Fruit fly (Drosophila melanogaster) whole organism, wandering third instar larva: Measurements from ENCODE around the gene Sik2.

Experiments used
- Abd-B ChIP-seq: fragments of >200 bp; optimal IDR thresholded peaks from 2 replicates; lab custom pipeline; 2017; ENCODE audit warnings: missing biosample characterization, missing genetic modification characterization
- CG9705 ChIP-seq: fragments of 200-800 bp; sonication (Bioruptor generic); optimal IDR thresholded peaks from 2 replicates; lab custom pipeline; 2018; ENCODE audit warnings: missing biosample characterization, mild to moderate bottlenecking, missing genetic modification characterization
- Dfd ChIP-seq: fragments of >200 bp; optimal IDR thresholded peaks from 2 replicates; lab custom pipeline; 2017; ENCODE audit warnings: missing biosample characterization, missing genetic modification characterization
- Dif ChIP-seq: fragments of 200-275, 200-300 bp; sonication (Bioruptor generic); optimal IDR thresholded peaks from 2 replicates; lab custom pipeline; 2018; ENCODE audit warnings: missing biosample characterization, missing genetic modification characterization; ENCODE audit not compliant: partially characterized antibody
- GATAd ChIP-seq: sonication (Bioruptor generic); optimal IDR thresholded peaks from 2 replicates; lab custom pipeline; 2016; ENCODE audit warnings: missing biosample characterization, missing genetic modification characterization
- HLH106 ChIP-seq: fragments of 200-800 bp; optimal IDR thresholded peaks from 3 replicates; lab custom pipeline; 2019; ENCODE audit warnings: missing biosample characterization, mild to moderate bottlenecking, missing genetic modification characterization, moderate library complexity
- Hnf4 ChIP-seq: fragments of 200-800 bp; sonication (Bioruptor generic); optimal IDR thresholded peaks from 2 replicates; lab custom pipeline; 2016; ENCODE audit warnings: missing biosample characterization, mild to moderate bottlenecking, missing genetic modification characterization
- Hr78 ChIP-seq: fragments of >200 bp; optimal IDR thresholded peaks from 2 replicates; lab custom pipeline; 2017; ENCODE audit warnings: missing biosample characterization, missing genetic modification characterization
- Hr83 ChIP-seq: fragments of 200-300 bp; sonication (Bioruptor generic); optimal IDR thresholded peaks from 2 replicates; lab custom pipeline; 2016; ENCODE audit warnings: missing biosample characterization, mild to moderate bottlenecking, missing genetic modification characterization, moderate library complexity; ENCODE audit not compliant: poor library complexity, severe bottlenecking
- Jra ChIP-seq: sonication (Bioruptor generic); optimal IDR thresholded peaks from 2 replicates; lab custom pipeline; 2016; ENCODE audit warnings: missing biosample characterization, missing genetic modification characterization
- Myc ChIP-seq: fragments of >200 bp; optimal IDR thresholded peaks from 2 replicates; lab custom pipeline; 2017
- N ChIP-seq: fragments of >200 bp; optimal IDR thresholded peaks from 2 replicates; lab custom pipeline; 2018; ENCODE audit warnings: missing biosample characterization, missing external identifiers, missing genetic modification characterization
- OdsH ChIP-seq: fragments of 200-800 bp; sonication (Bioruptor generic); optimal IDR thresholded peaks from 2 replicates; lab custom pipeline; 2016; ENCODE audit warnings: missing biosample characterization, mild to moderate bottlenecking, missing genetic modification characterization
- Rel ChIP-seq, 2 experiments: fragments of 200-800 bp; sonication (Bioruptor generic) in 1 of 2; optimal IDR thresholded peaks; 2 replicates in 1 of 2; 3 replicates in 1 of 2; lab custom pipeline; 2016 to 2019; ENCODE audit warnings: mild to moderate bottlenecking in 2 of 2, missing biosample characterization in 2 of 2, missing genetic modification characterization in 2 of 2, moderate library complexity in 1 of 2
- Sp1 ChIP-seq: fragments of 200-800 bp; sonication (Bioruptor generic); optimal IDR thresholded peaks from 3 replicates; lab custom pipeline; 2019; ENCODE audit warnings: missing biosample characterization, mild to moderate bottlenecking, missing genetic modification characterization, moderate library complexity
- Vsx2 ChIP-seq: fragments of 200-300, 225-300 bp; sonication (Bioruptor generic); optimal IDR thresholded peaks from 2 replicates; lab custom pipeline; 2018; ENCODE audit warnings: missing biosample characterization, missing genetic modification characterization; ENCODE audit not compliant: partially characterized antibody
- br ChIP-seq: fragments of 200-800 bp; sonication (Bioruptor generic); optimal IDR thresholded peaks from 2 replicates; lab custom pipeline; 2016; ENCODE audit warnings: missing biosample characterization, missing genetic modification characterization
- brk ChIP-seq: fragments of 200-800 bp; sonication (Bioruptor generic); optimal IDR thresholded peaks from 2 replicates; lab custom pipeline; 2016; ENCODE audit warnings: missing biosample characterization, mild to moderate bottlenecking, missing genetic modification characterization
- dl ChIP-seq, 2 experiments: fragments of 175-275, 200-275 bp in 1 of 2; fragments of 200-275 bp in 1 of 2; sonication (Bioruptor generic); optimal IDR thresholded peaks; lab custom pipeline; 2018; ENCODE audit warnings: mild to moderate bottlenecking in 2 of 2, missing biosample characterization in 2 of 2, missing genetic modification characterization in 2 of 2, moderate library complexity in 2 of 2; ENCODE audit not compliant: partially characterized antibody in 2 of 2, insufficient read depth in 1 of 2
- dmrt93B ChIP-seq: fragments of 200-800 bp; sonication (Bioruptor generic); optimal IDR thresholded peaks from 2 replicates; lab custom pipeline; 2018; ENCODE audit warnings: missing biosample characterization, mild to moderate bottlenecking, missing genetic modification characterization
- ey ChIP-seq: fragments of 200-800 bp; sonication (Bioruptor generic); optimal IDR thresholded peaks from 2 replicates; lab custom pipeline; 2016; ENCODE audit warnings: missing biosample characterization, missing genetic modification characterization
- foxo ChIP-seq, 2 experiments: fragments of 200-800 bp; sonication (Bioruptor generic); optimal IDR thresholded peaks; 2 replicates in 1 of 2; 3 replicates in 1 of 2; lab custom pipeline; 2016 to 2017; ENCODE audit warnings: missing biosample characterization in 2 of 2, missing genetic modification characterization in 2 of 2
- fru ChIP-seq: fragments of 200-800 bp; sonication (Bioruptor generic); optimal IDR thresholded peaks from 3 replicates; lab custom pipeline; 2016; ENCODE audit warnings: missing biosample characterization, mild to moderate bottlenecking, missing genetic modification characterization
- h ChIP-seq: fragments of 200-800 bp; sonication (Bioruptor generic); optimal IDR thresholded peaks from 3 replicates; lab custom pipeline; 2016; ENCODE audit warnings: missing biosample characterization, mild to moderate bottlenecking, missing genetic modification characterization
- jim ChIP-seq: fragments of 175-275, 200-325 bp; sonication (Bioruptor generic); optimal IDR thresholded peaks from 2 replicates; lab custom pipeline; 2016; ENCODE audit warnings: missing biosample characterization, mild to moderate bottlenecking, missing genetic modification characterization
- lola ChIP-seq: fragments of >200 bp; optimal IDR thresholded peaks from 2 replicates; lab custom pipeline; 2017; ENCODE audit warnings: missing biosample characterization, missing genetic modification characterization
- psq ChIP-seq: fragments of 200-800 bp; sonication (Bioruptor generic); optimal IDR thresholded peaks from 3 replicates; lab custom pipeline; 2017; ENCODE audit warnings: missing biosample characterization, mild to moderate bottlenecking, missing genetic modification characterization, moderate library complexity
- rgr ChIP-seq: fragments of 200-800 bp; sonication (Bioruptor generic); optimal IDR thresholded peaks from 3 replicates; lab custom pipeline; 2016; ENCODE audit warnings: missing biosample characterization, mild to moderate bottlenecking, missing genetic modification characterization
- sage ChIP-seq: fragments of 200-800 bp; sonication (Bioruptor generic); optimal IDR thresholded peaks from 2 replicates; lab custom pipeline; 2016; ENCODE audit warnings: missing biosample characterization, mild to moderate bottlenecking, missing genetic modification characterization
- sv ChIP-seq: fragments of 200-800 bp; sonication (Bioruptor generic); optimal IDR thresholded peaks from 3 replicates; lab custom pipeline; 2016; ENCODE audit warnings: missing biosample characterization, missing genetic modification characterization
- tai ChIP-seq: sonication (Bioruptor generic); optimal IDR thresholded peaks from 2 replicates; lab custom pipeline; 2016; ENCODE audit warnings: missing biosample characterization, missing genetic modification characterization
- usp ChIP-seq: fragments of >200 bp; optimal IDR thresholded peaks from 2 replicates; lab custom pipeline; 2017; ENCODE audit warnings: missing biosample characterization, missing genetic modification characterization

Gene Sik2

DNA sequence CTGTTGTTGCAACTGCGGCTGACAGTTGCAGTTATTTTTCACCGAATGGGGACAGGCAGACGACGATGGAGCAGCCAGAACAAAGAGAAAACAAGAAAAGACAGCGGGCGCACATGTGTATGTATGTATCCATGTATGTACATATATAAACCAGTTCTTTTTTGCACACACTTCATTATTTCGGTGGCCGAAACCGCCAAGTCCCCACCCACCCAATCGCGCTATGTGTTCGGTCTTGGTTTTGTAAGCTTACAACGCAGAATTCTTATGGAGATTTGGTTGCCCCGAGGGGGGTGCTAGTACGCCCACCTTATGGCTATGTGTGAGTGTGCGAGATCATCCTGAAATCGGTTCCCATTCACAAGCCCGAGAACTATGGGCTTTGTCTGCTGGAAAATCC lies 30.4 kb downstream of the Sik2 start:
- TF ChIP-seq fru (GFP tag; lab: Kevin White, UChicago) (no peak), HLH106 (tag; lab: Kevin White, UChicago) (no peak), CG9705 (GFP tag; lab: Kevin White, UChicago) (no peak), Dfd (GFP tag; lab: Kevin White, UChicago) (no peak), jim (GFP tag; lab: Kevin White, UChicago) (no peak), N (GFP tag; lab: Kevin White, UChicago) (no peak), brk (no peak), usp (GFP tag; lab: Kevin White, UChicago) (no peak), tai (GFP tag; lab: Kevin White, UChicago) (no peak)

DNA sequence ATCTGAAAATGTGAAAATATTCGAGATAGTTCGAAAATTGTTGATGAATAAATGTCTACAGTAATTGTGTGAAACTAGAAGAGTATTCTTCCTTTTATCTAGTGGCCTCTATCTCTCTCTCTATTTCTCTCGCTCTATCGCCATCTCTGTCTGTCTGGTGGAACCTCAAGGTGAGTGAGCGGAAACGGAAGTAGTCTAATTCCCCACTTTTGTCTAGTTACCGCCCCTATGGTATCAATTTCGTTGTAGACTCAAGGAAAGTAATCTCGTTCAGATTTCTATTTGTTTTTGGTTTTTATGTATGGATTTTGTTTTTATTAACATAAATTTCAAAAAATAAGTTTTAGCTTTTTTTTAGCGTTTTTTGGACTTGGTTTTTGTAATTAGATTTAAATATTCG lies 36.9 kb downstream of the Sik2 start:
- TF ChIP-seq sv (GFP tag; lab: Kevin White, UChicago) (no peak), CG9705 (GFP tag; lab: Kevin White, UChicago) (no peak), br (GFP tag; lab: Kevin White, UChicago) (no peak), Hnf4 (GFP tag; lab: Kevin White, UChicago) (no peak), HLH106 (tag; lab: Kevin White, UChicago) (no peak), Rel (GFP tag; optimal IDR thresholded peaks at IDR 0.05; lab: Kevin White, UChicago) (no peak), Rel (tag; optimal IDR thresholded peaks at IDR 0.05; lab: Kevin White, UChicago) (no peak), rgr (GFP tag; lab: Kevin White, UChicago) (no peak)
- TF ChIP-seq, all 38 proteins: peak for 0

DNA sequence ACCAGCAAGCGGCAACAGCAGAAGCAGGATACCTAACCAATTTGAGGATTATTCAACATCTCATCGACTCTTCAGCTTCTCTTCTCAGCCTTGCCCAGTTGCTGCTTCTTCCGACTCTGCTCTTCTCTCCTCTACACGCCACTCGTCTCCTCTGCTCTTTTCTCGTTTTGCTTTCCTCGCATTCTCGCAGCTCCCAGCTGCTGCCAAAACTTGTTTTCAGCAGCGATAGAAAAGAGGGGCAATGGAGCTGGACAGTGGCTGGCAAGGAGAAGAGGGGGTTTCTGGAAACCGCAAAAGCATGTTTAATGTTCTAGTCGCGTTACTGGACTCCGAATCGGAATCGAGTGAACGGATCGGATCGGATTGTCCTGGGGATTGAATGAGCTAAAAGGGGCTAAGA lies 48.4 kb downstream of the Sik2 start:
- TF ChIP-seq Dif (peak; percentile 68), lola (GFP tag; lab: Kevin White, UChicago) (no peak), psq (GFP tag; lab: Kevin White, UChicago) (peak; percentile 2)

DNA sequence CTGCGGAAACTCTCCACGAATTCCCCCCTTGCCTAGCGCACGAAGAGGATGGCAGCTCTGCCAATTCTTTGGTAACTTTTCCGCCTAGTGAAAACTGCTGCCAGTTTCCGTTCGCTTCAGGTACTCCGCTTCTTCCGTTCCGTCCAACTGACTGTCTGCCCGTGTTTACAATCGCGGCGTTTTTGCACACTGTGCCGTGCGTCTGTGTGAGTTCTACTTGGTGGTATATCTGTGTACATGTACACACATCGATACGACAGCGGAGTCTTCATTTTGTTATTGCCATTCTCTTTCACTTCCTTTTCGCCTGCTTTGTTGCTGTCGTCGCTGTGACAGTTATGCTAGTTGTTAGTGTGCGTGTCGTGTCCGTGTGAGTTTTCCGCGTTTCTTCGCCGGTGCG lies 48.9 kb downstream of the Sik2 start:
- peak in 1 of 2 experiments; percentile 47 for TF ChIP-seq dl (GFP tag; optimal IDR thresholded peaks at IDR 0.05; lab: Kevin White, UChicago; ENCODE audit: insufficient read depth in 1 of 2, partially characterized antibody in 2 of 2)
- peak; percentile 67 for TF ChIP-seq dmrt93B (GFP tag; lab: Kevin White, UChicago)
- TF ChIP-seq jim (GFP tag; lab: Kevin White, UChicago) = no peak
- no peak for TF ChIP-seq Hr78 (GFP tag; lab: Kevin White, UChicago)
- TF ChIP-seq CG9705 (GFP tag; lab: Kevin White, UChicago) = peak; percentile 77
- peak; percentile 67 for TF ChIP-seq HLH106 (tag; lab: Kevin White, UChicago)
- peak; percentile 24 for TF ChIP-seq Abd-B (GFP tag; lab: Kevin White, UChicago)
- peak; percentile 73 for TF ChIP-seq rgr (GFP tag; lab: Kevin White, UChicago)
- peak; percentile 80 for TF ChIP-seq Sp1 (GFP tag; lab: Kevin White, UChicago)
- peak; percentile 85 for TF ChIP-seq Hr83 (GFP tag; lab: Kevin White, UChicago)
- no peak for TF ChIP-seq Rel (GFP tag; optimal IDR thresholded peaks at IDR 0.05; lab: Kevin White, UChicago)
- TF ChIP-seq Rel (tag; optimal IDR thresholded peaks at IDR 0.05; lab: Kevin White, UChicago) = peak; percentile 13
- no peak for TF ChIP-seq Jra (GFP tag; lab: Kevin White, UChicago)
- peak; percentile 77 for TF ChIP-seq h (GFP tag; lab: Kevin White, UChicago)
- TF ChIP-seq br (GFP tag; lab: Kevin White, UChicago) = peak; percentile 78
- no peak for TF ChIP-seq tai (GFP tag; lab: Kevin White, UChicago)
- TF ChIP-seq GATAd (GFP tag; lab: Kevin White, UChicago) = no peak
- TF ChIP-seq foxo (GFP tag; optimal IDR thresholded peaks at IDR 0.05; lab: Kevin White, UChicago) = peak in 1 of 2 experiments; percentile 72
- TF ChIP-seq fru (GFP tag; lab: Kevin White, UChicago) = peak; percentile 72
- TF ChIP-seq psq (GFP tag; lab: Kevin White, UChicago) = peak; percentile 97
- no peak for TF ChIP-seq Vsx2 (GFP tag; lab: Kevin White, UChicago)
- no peak for TF ChIP-seq sage (GFP tag; lab: Kevin White, UChicago)
- TF ChIP-seq N (GFP tag; lab: Kevin White, UChicago) = peak; percentile 68
- peak; percentile 71 for TF ChIP-seq OdsH (GFP tag; lab: Kevin White, UChicago)
- peak; percentile 51 for TF ChIP-seq ey
- no peak for TF ChIP-seq Myc (lab: Kevin White, UChicago)
- TF ChIP-seq, all 38 proteins: peak for 17
